Fruit fly (Drosophila melanogaster): ENCODE measurements around the gene CG7800.

dm6 chr3R:8233370-8233773 lies 15.6 kb downstream of the CG7800 start, which contains the start of gene PolI:
- no peak for TF ChIP-seq Snoo (tag; optimal IDR thresholded peaks at IDR 0.05)
- TF ChIP-seq CG15710 (tag; optimal IDR thresholded peaks at IDR 0.05): no peak

Measured in whole organism, pupa.